Worm (Caenorhabditis elegans) whole organism, L4/young adult: ENCODE data around the gene clec-256.
"Not testable (repeated sequence)": the region's sequence is repeated elsewhere in the genome, so short reads cannot be mapped to it uniquely, and the experiment has no call there.

Experiments used
- W03F9.2 ChIP-seq: fragments of 150-350 bp; optimal IDR thresholded peaks from 2 replicates; lab custom pipeline; 2014; ENCODE audit warnings: missing biosample characterization, missing genetic modification characterization
- dao-5 ChIP-seq: sonication (generic microtip); optimal IDR thresholded peaks from 2 replicates; lab custom pipeline; 2016; ENCODE audit warnings: missing genotype, missing genetic modification characterization, moderate library complexity, missing compliant biosample characterization
- him-1 ChIP-seq: sonication (generic microtip); optimal IDR thresholded peaks from 2 replicates; lab custom pipeline; 2016; ENCODE audit warnings: missing genotype, missing genetic modification reagents, missing genetic modification characterization, missing compliant biosample characterization

clec-256 gene

DNA sequence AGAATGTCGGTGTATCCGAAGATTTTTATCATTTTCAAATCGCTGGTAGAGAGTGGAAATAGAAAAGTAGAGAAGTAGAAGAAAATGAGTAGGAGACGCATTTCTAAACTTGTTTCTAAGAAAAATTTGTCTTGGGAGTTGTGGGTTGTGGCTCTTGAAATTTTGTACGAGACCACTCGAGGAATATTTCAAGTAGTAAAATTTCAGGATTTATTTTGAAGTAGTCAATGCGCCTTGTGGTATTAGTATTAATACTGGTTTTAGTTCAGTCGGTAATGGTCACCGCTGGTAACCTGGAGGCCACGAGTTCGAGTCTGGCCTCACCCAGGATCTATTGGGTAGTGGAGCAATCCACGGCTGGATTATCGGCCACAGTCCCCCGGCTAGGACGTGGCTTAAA is 22.8 kb upstream of the clec-256 start, which contains the start of gene clec-252:
TSS of gene clec-252 (minus strand) at position 101 of the 400 bp plus-strand sequence.
- TF ChIP-seq dao-5: no peak
- no peak for TF ChIP-seq W03F9.2 (tag; lab: Kevin White, UChicago)
- TF ChIP-seq him-1 (tag; lab: Kevin White, UChicago): no peak

DNA sequence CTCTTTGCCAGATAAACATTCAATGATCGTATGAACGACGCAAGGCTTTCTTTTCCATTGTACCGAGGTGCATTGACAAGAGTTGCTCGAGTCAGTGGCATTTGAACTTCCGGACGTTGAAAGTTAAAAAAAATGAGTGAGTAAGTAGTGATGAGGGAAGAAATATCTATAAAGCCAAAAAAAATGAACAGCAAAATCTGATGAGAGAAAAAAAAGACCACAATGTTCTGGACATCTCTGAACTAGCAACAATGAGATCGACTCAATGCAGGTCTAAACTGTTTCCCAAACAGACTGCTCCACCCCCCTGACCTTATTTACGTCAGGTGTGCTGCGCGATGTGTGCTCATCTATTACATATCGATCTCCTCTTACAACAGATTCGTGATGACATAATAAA is 21.0 kb upstream of the clec-256 start, which contains the start of the genes F11D11.21 and F11D11.12:
TSS of gene F11D11.21 (minus strand) at position 101 of the 400 bp plus-strand sequence.
TSS of gene F11D11.12 (minus strand) at position 238 of the 400 bp plus-strand sequence.
- TF ChIP-seq him-1 (tag; lab: Kevin White, UChicago): no peak
- TF ChIP-seq dao-5: no peak
- no peak for TF ChIP-seq W03F9.2 (tag; lab: Kevin White, UChicago)

DNA sequence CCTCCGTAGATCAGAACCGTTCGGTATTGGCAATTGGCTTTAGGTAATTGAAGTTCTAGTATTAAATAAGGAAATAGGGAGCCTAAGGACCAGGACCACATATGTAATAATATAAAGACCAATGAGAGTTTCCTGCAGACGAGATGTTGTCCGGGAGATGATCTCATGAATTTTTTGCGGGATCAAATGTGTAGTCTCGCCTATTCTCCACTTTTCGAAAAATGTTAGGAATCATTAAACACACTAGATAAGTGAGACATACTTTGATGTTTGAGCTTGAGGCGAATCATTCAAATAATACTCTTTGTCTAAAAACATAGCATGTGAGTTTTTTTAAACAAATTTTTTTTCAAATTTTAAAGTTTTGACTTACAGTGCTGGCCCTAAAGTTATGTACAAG is 18.5 kb upstream of the clec-256 start, which contains the start of gene F11D11.6:
TSS of gene F11D11.6 (minus strand) at position 101 of the 400 bp plus-strand sequence.
- TF ChIP-seq W03F9.2 (tag; lab: Kevin White, UChicago) (no peak), him-1 (tag; lab: Kevin White, UChicago) (no peak), dao-5 (no peak)

DNA sequence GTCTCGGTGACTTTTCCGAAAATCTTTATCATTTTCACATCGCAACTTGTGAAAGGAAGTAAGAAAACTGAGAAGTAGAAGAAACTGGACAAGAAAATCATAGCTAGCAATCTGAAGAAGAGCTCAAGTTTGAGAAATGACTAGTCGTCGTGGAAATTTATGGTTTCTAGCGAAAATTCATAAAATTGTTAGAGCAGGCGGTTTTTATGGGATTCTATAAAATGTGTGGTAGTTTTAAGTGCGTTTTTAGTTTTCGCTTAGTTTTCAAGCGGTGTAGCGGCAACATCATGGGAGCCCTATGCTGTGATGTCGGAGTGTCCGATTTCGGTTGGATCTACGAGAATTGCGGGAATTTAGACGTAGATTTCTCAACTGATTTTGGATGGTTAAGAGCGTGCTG is 17.2 kb upstream of the clec-256 start, which contains the start of gene clec-254:
TSS of gene clec-254 (minus strand) at position 101 of the 400 bp plus-strand sequence.
- TF ChIP-seq him-1 (tag; lab: Kevin White, UChicago); W03F9.2 (tag; lab: Kevin White, UChicago); dao-5: not testable (repeated sequence)

- TF ChIP-seq W03F9.2 (tag; lab: Kevin White, UChicago) (no peak), dao-5 (no peak), him-1 (tag; lab: Kevin White, UChicago) (no peak)
These were observed 11.3 kb upstream of the clec-256 start, which contains the start of gene F11D11.3 for ce11 chrV:18760174-18760573. F11D11.3 (minus strand) TSS chrV:18760274.

DNA sequence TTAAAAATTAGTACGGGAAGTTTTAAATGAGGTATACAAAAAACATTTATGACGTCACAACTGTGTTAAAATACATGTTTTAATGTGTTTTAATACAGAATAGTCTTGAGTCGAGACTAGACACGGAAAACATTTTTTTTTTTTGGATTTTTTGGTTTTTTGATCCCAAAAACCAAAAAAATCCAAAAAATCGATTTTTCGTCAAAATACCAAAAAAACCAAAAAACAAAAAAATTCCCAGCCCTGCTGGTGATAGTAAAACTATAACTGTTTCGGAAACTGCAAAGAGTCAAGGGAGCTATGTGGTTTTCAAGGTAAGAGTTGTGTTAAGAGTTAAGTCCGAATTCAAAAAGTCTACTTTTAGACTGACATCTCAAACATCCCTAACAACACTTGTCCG is 10.4 kb upstream of the clec-256 start, which contains the start of gene F11D11.4:
TSS of gene F11D11.4 (plus strand) at position 301 of the 400 bp plus-strand sequence.
- no peak for TF ChIP-seq dao-5
- no peak for TF ChIP-seq W03F9.2 (tag; lab: Kevin White, UChicago)
- TF ChIP-seq him-1 (tag; lab: Kevin White, UChicago): no peak

DNA sequence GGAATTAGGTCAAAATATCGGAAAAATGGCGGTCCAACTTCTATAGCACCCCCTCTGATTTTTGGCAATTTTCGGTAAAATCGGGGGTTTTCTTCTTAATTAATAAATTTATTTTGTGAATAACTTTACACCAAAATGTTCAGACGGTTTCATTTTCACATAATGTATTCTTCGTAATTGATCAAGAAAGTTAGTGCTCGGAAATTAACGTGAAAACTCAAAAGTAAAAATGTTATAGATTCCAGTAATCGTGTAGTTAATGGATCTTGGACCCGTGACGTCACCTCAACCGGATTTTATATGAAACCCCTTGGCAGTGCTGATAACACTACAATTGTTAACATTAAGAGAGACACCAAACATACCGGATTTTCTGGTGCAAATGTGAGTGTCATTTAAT is 9.4 kb upstream of the clec-256 start, which contains the start of gene F11D11.22:
TSS of gene F11D11.22 (plus strand) at position 301 of the 400 bp plus-strand sequence.
- not testable (repeated sequence) for TF ChIP-seq dao-5; W03F9.2 (tag; lab: Kevin White, UChicago); him-1 (tag; lab: Kevin White, UChicago)

ce11 chrV:18769902-18770301 is 1.6 kb upstream of the clec-256 start:
- no peak for TF ChIP-seq him-1 (tag; lab: Kevin White, UChicago)
- TF ChIP-seq W03F9.2 (tag; lab: Kevin White, UChicago): no peak
- no peak for TF ChIP-seq dao-5

- TF ChIP-seq him-1 (tag; lab: Kevin White, UChicago) (no peak), W03F9.2 (tag; lab: Kevin White, UChicago) (no peak), dao-5 (no peak)
These were observed 867 bp upstream of the clec-256 start, which contains the start of gene clec-255 for ce11 chrV:18770623-18771022. clec-255 (minus strand) TSS chrV:18770723.

- TF ChIP-seq him-1 (tag; lab: Kevin White, UChicago) (no peak), W03F9.2 (tag; lab: Kevin White, UChicago) (no peak), dao-5 (no peak)
These were observed 405 bp downstream of the clec-256 start for ce11 chrV:18771804-18772386.

- TF ChIP-seq W03F9.2 (tag; lab: Kevin White, UChicago) (no peak), him-1 (tag; lab: Kevin White, UChicago) (no peak), dao-5 (no peak)
These were observed 1.3 kb downstream of the clec-256 start, which contains the start of gene clec-257 for ce11 chrV:18772761-18773160. clec-257 (plus strand) TSS chrV:18773061.

DNA sequence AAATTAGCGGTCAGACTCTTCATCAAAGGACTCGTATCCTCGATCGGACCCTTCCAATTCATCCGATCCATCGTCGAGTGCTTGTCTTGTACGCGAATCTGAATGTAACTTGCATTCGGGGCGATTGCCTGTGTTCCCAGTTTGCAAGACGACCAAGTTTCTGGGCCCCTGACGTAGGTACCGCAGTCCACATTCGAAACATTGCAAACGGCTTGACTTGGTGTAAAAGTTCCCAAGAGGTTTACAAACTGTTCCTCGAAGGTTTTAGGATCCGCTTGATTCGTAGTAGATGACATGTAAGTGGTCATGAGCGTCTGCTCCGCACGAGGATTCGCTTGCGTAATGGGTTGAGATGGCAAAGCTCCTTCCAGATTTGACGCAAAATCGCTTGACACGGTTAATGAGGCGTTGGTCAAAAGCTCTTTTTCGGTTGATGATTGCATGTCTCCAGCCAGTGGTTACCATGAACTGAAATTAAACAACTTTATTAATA is 4.8 kb downstream of the clec-256 start, which contains the start of gene Y17D7B.4:
TSS of gene Y17D7B.4 (minus strand) at position 443 of the 493 bp plus-strand sequence.
- no peak for TF ChIP-seq W03F9.2 (tag; lab: Kevin White, UChicago)
- no peak for TF ChIP-seq him-1 (tag; lab: Kevin White, UChicago)
- no peak for TF ChIP-seq dao-5

- no peak for TF ChIP-seq W03F9.2 (tag; lab: Kevin White, UChicago)
- no peak for TF ChIP-seq him-1 (tag; lab: Kevin White, UChicago)
- no peak for TF ChIP-seq dao-5
These were observed 9.1 kb downstream of the clec-256 start for ce11 chrV:18780605-18781004.

- no peak for TF ChIP-seq dao-5
- TF ChIP-seq him-1 (tag; lab: Kevin White, UChicago): no peak
- no peak for TF ChIP-seq W03F9.2 (tag; lab: Kevin White, UChicago)
These were observed 11.3 kb downstream of the clec-256 start for ce11 chrV:18782747-18783146.
